Worm (Caenorhabditis elegans): ENCODE results near the gene C24B9.3.

ce11 chrV:2734360-2734759 is 23.0 kb upstream of the C24B9.3 start, which contains the start of gene srg-57:
- no peak for TF ChIP-seq him-1 (tag; optimal IDR thresholded peaks at IDR 0.05)
- TF ChIP-seq dao-5 (tag; optimal IDR thresholded peaks at IDR 0.05), result no peak
